Worm (Caenorhabditis elegans): ENCODE results near the gene cyb-3.

- TF ChIP-seq tbx-2 (tag; optimal IDR thresholded peaks at IDR 0.05) (no peak), ztf-11 (tag; optimal IDR thresholded peaks at IDR 0.05) (no peak), nhr-28 (tag; optimal IDR thresholded peaks at IDR 0.05) (no peak), mdl-1 (tag; optimal IDR thresholded peaks at IDR 0.05) (no peak)
Measured at ce11 chrV:15394906-15395305, 590 bp upstream of the cyb-3 start, which contains the start of gene T06E6.1.
